Fruit fly (Drosophila melanogaster): Measurements from ENCODE around the gene CG31445.
A peak's percentile ranks its signal among the peaks of the same experiment; 100 is the strongest.

DNA sequence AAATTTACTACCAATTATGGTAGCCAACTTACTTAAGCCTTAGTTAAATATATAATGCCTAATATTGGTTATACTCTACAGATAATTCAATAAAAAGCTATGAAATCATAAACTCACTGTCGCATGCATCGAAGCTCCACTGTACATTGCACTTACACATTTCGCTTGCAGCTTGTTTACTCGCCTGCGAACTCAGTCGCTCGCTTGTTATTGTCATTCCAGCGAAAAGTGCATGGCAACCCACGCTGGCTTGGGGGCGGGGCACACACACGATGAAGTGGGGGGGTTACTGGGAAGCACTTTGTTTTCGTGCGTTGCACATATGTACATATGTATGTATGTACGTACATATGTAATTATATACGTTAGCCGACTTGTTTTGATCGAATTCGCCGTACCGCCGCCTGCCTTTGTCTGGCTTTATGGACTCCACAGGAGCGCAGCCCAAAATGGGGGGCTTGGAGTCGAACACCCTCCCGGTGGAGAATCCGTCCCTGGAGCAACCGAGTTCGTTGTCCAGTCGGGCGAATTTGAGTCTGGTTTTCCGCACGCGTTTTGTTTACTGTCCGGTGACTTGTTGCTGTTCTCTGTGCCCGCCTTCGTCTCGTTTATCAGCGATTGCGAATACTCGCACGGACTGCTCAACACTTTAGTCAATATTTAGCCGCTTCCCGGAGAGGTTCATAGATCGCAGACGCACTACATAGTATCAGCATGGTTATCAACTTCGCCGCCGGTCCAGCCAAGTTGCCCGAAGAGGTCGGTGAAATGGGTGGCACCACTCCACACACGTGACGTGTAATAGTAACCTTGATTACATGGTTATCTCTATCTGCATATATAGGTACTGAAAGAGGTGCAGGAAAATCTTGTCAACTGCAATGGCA is 44.6 kb downstream of the CG31445 start, which contains the start of gene CG11899:
- TF ChIP-seq bab1 (GFP tag; optimal IDR thresholded peaks at IDR 0.05) (peak; percentile 50), kay (GFP tag; ENCODE audit: borderline replicate concordance) (peak; percentile 95), Crg-1 (GFP tag; optimal IDR thresholded peaks at IDR 0.05) (peak; percentile 58), CG1620 (GFP tag; optimal IDR thresholded peaks at IDR 0.05) (peak; percentile 55), Mnt (GFP tag; optimal IDR thresholded peaks at IDR 0.05) (peak; percentile 89), CG5204 (GFP tag; optimal IDR thresholded peaks at IDR 0.05) (peak; percentile 43), cic (GFP tag; optimal IDR thresholded peaks at IDR 0.05) (peak; percentile 95), Clk (GFP tag; optimal IDR thresholded peaks at IDR 0.05) (peak; percentile 75), CG14711 (tag; optimal IDR thresholded peaks at IDR 0.05) (peak; percentile 74), toe (GFP tag; optimal IDR thresholded peaks at IDR 0.05) (peak; percentile 84), CG7045 (GFP tag; optimal IDR thresholded peaks at IDR 0.05) (peak; percentile 78), Hr96 (GFP tag; optimal IDR thresholded peaks at IDR 0.05) (peak; percentile 73)

Measured in whole organism, adult.